Fruit fly (Drosophila melanogaster): Measurements from ENCODE around the gene pll.
A peak's percentile ranks its signal among the peaks of the same experiment; 100 is the strongest.

pll gene

dm6 chr3R:27253136-27253920 is at the start of gene pll (continued):
- TF ChIP-seq wek (GFP tag; optimal IDR thresholded peaks at IDR 0.05) (no peak), nau (GFP tag; optimal IDR thresholded peaks at IDR 0.05) (no peak), wdn (GFP tag; IDR thresholded peaks at IDR 0.05) (peak; percentile 84), C15 (GFP tag; IDR thresholded peaks at IDR 0.05) (0 out of 3 replicates have a peak, but pooled peaks have one; percentile 47), rib (GFP tag; IDR thresholded peaks at IDR 0.05) (peak; percentile 63; the same call in 1 of the 2 replicates), CG12071 (GFP tag; optimal IDR thresholded peaks at IDR 0.05) (no peak), CG34422 (GFP tag; IDR thresholded peaks at IDR 0.05) (peak; percentile 87), unpg (GFP tag; optimal IDR thresholded peaks at IDR 0.05) (peak; percentile 84), CG15011 (GFP tag; optimal IDR thresholded peaks at IDR 0.05) (no peak), zen2 (GFP tag; IDR thresholded peaks at IDR 0.05; ENCODE audit: partially characterized antibody) (no peak), otp (GFP tag; IDR thresholded peaks at IDR 0.05) (peak; percentile 83; the same call in 2 of the 3 replicates), CG6254 (GFP tag; optimal IDR thresholded peaks at IDR 0.05) (peak; percentile 51), Eip74EF (GFP tag; optimal IDR thresholded peaks at IDR 0.05) (no peak), Fer3 (tag; optimal IDR thresholded peaks at IDR 0.05) (peak; percentile 87), eyg (GFP tag; optimal IDR thresholded peaks at IDR 0.05) (peak; percentile 59), Hr51 (GFP tag; optimal IDR thresholded peaks at IDR 0.05) (peak; percentile 70 to 77), sd (tag; optimal IDR thresholded peaks at IDR 0.05) (peak; percentile 78), Vsx1 (GFP tag; optimal IDR thresholded peaks at IDR 0.05) (no peak), Hsf (GFP tag; optimal IDR thresholded peaks at IDR 0.05) (peak; percentile 84), Sry-δ (GFP tag; optimal IDR thresholded peaks at IDR 0.05) (peak; percentile 82), luna (GFP tag; optimal IDR thresholded peaks at IDR 0.05) (peak; percentile 65), Dref (GFP tag; IDR thresholded peaks at IDR 0.05) (peak; percentile 37; the same call in 1 of the 2 replicates), Chrac-16 (GFP tag; optimal IDR thresholded peaks at IDR 0.05) (peak; percentile 86), Antp (GFP tag; optimal IDR thresholded peaks at IDR 0.05) (peak; percentile 32), CHES-1-like (GFP tag; optimal IDR thresholded peaks at IDR 0.05) (peak; percentile 66), stc (GFP tag; IDR thresholded peaks at IDR 0.05) (peak; percentile 85), gcm (GFP tag; optimal IDR thresholded peaks at IDR 0.05) (peak; percentile 72), Hr78 (GFP tag; optimal IDR thresholded peaks at IDR 0.05) (no peak), CG14860 (GFP tag; IDR thresholded peaks at IDR 0.05; ENCODE audit: partially characterized antibody) (no peak), Kr (GFP tag; optimal IDR thresholded peaks at IDR 0.05) (no peak), Elba2 (GFP tag; optimal IDR thresholded peaks at IDR 0.05) (peak; percentile 45), Sin3A (optimal IDR thresholded peaks at IDR 0.05) (peak; percentile 91), CG18764 (GFP tag; optimal IDR thresholded peaks at IDR 0.05) (peak; percentile 66), CG14710 (tag; optimal IDR thresholded peaks at IDR 0.05) (peak; percentile 86), CG43689 (GFP tag; IDR thresholded peaks at IDR 0.05) (peak; percentile 60; the same call in 1 of the 2 replicates), caup (GFP tag; optimal IDR thresholded peaks at IDR 0.05; ENCODE audit: severe bottlenecking) (peak; percentile 58), Camta (GFP tag; optimal IDR thresholded peaks at IDR 0.05) (peak; percentile 71), slp2 (GFP tag; optimal IDR thresholded peaks at IDR 0.05) (peak; percentile 28), B-H2 (GFP tag; optimal IDR thresholded peaks at IDR 0.05) (no peak), Ets65A (GFP tag) (peak; percentile 96), BEAF-32 (GFP tag; optimal IDR thresholded peaks at IDR 0.05) (peak; percentile 83), tup (GFP tag; optimal IDR thresholded peaks at IDR 0.05) (peak; percentile 36), CG4820 (GFP tag; optimal IDR thresholded peaks at IDR 0.05) (peak; percentile 68), Myb (GFP tag; optimal IDR thresholded peaks at IDR 0.05) (peak; percentile 43), NFAT (GFP tag; IDR thresholded peaks at IDR 0.05) (peak; percentile 95), kni (GFP tag; optimal IDR thresholded peaks at IDR 0.05) (no peak), Lhr (GFP tag; optimal IDR thresholded peaks at IDR 0.05) (peak; percentile 88), emc (GFP tag; optimal IDR thresholded peaks at IDR 0.05) (peak; percentile 55)

Data from whole organism, embryonic.